Worm (Caenorhabditis elegans) whole organism, L1 larva: ENCODE measurements around the gene C05D12.7.

Source experiments
- ama-1 ChIP-seq: fragments of 150-350 bp; optimal IDR thresholded peaks from 2 replicates; lab custom pipeline; 2014
- ces-1 ChIP-seq: fragments of 150-350 bp; optimal IDR thresholded peaks from 2 replicates; lab custom pipeline; 2014; ENCODE audit warnings: missing biosample characterization, missing genetic modification reagents, missing genetic modification characterization
- fos-1 ChIP-seq: fragments of 150-350 bp; optimal IDR thresholded peaks from 2 replicates; lab custom pipeline; 2014; ENCODE audit warnings: missing biosample characterization, missing genetic modification characterization
- lir-3 ChIP-seq: sonication (generic microtip); optimal IDR thresholded peaks from 2 replicates; lab custom pipeline; 2016; ENCODE audit warnings: mild to moderate bottlenecking, missing genetic modification characterization, moderate library complexity, missing compliant biosample characterization; ENCODE audit not compliant: poor library complexity
- nhr-76 ChIP-seq: sonication (generic microtip); optimal IDR thresholded peaks from 2 replicates; lab custom pipeline; 2017; ENCODE audit warnings: missing biosample characterization, missing genetic modification characterization
- nhr-90 ChIP-seq: sonication (generic microtip); optimal IDR thresholded peaks from 2 replicates; lab custom pipeline; 2016; ENCODE audit warnings: mild to moderate bottlenecking, missing genetic modification characterization, missing compliant biosample characterization; ENCODE audit not compliant: poor library complexity
- pag-3 ChIP-seq: sonication (generic microtip); optimal IDR thresholded peaks from 2 replicates; lab custom pipeline; 2017; ENCODE audit warnings: missing genetic modification characterization, mild to moderate bottlenecking, missing compliant biosample characterization, antibody characterized with exemption, borderline replicate concordance; ENCODE audit not compliant: insufficient read depth
- rnt-1 ChIP-seq: sonication (generic microtip); optimal IDR thresholded peaks from 2 replicates; lab custom pipeline; 2016; ENCODE audit warnings: mild to moderate bottlenecking, missing genetic modification characterization, moderate library complexity, missing compliant biosample characterization
- unc-62 ChIP-seq: fragments of 150-350 bp; optimal IDR thresholded peaks from 2 replicates; lab custom pipeline; 2014; ENCODE audit warnings: missing biosample characterization, missing genetic modification reagents, missing genetic modification characterization
- unc-86 ChIP-seq: sonication (generic microtip); optimal IDR thresholded peaks from 2 replicates; lab custom pipeline; 2016; ENCODE audit warnings: missing genetic modification characterization, missing compliant biosample characterization
- zag-1 ChIP-seq: fragments of 150-350 bp; optimal IDR thresholded peaks from 2 replicates; lab custom pipeline; 2014; ENCODE audit warnings: missing biosample characterization, missing genetic modification characterization

DNA sequence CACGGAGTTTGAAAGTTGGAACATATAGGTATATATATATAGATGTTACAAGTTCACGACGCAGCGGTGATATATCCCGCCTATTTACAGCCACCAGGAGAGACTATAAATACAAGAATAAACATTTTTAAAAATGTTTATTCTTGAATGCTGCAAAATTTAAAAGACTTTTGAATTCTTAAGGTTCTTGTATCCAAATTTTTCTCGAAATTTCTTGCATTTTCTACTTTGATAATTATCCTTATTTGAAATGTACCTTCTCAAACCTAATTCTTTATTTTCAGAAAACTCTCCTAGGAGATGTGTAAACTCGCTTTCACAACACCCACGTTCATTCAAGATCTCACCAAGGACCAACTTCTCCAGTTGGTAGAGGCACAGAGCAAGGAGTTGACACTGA lies 21.7 kb downstream of the C05D12.7 start, which contains the start of gene C05D12.4:
- TF ChIP-seq fos-1 (tag; lab: Kevin White, UChicago) (no peak), nhr-76 (no peak), lir-3 (no peak), pag-3 (no peak), ama-1 (lab: Kevin White, UChicago) (no peak), unc-86 (tag; lab: Kevin White, UChicago) (no peak), ces-1 (GFP tag; lab: Kevin White, UChicago) (no peak), rnt-1 (tag; lab: Kevin White, UChicago) (no peak), unc-62 (GFP tag; lab: Kevin White, UChicago) (no peak), nhr-90 (tag; lab: Kevin White, UChicago) (no peak), zag-1 (tag; lab: Kevin White, UChicago) (no peak)
